Worm (Caenorhabditis elegans) whole organism, young adult: Measurements from ENCODE around the gene ZK632.11.

Experiments used
- B0261.1 ChIP-seq: sonication (generic microtip); optimal IDR thresholded peaks from 2 replicates; lab custom pipeline; 2016; ENCODE audit warnings: mild to moderate bottlenecking, missing genetic modification characterization, moderate library complexity, missing compliant biosample characterization
- B0336.3 ChIP-seq: fragments of 200-800 bp; sonication (Bioruptor generic); IDR thresholded peaks from 2 replicates; pipeline ENCODE4 v1.3.6; 2022; ENCODE audit warnings: missing genetic modification characterization, missing compliant biosample characterization
- F22D6.2 ChIP-seq: sonication (generic microtip); optimal IDR thresholded peaks from 2 replicates; lab custom pipeline; 2016; ENCODE audit warnings: mild to moderate bottlenecking, missing genetic modification characterization, missing compliant biosample characterization
- F23B12.7 ChIP-seq: sonication (generic microtip); optimal IDR thresholded peaks from 2 replicates; lab custom pipeline; 2017; ENCODE audit warnings: missing genetic modification characterization, mild to moderate bottlenecking, missing compliant biosample characterization, antibody characterized with exemption, moderate library complexity; ENCODE audit not compliant: insufficient read depth
- F33H1.4 ChIP-seq: fragments of 200-800 bp; sonication (Bioruptor generic); IDR thresholded peaks from 2 replicates; pipeline ENCODE4 v1.3.6; 2022; ENCODE audit warnings: missing genetic modification reagents, missing genetic modification characterization, missing compliant biosample characterization
- F37B4.10 ChIP-seq: fragments of 200-800 bp; sonication (Bioruptor generic); IDR thresholded peaks from 2 replicates; pipeline ENCODE4 v1.3.6; 2022; ENCODE audit warnings: missing genetic modification characterization, missing compliant biosample characterization
- F39B2.1 ChIP-seq: fragments of 200-800 bp; sonication (Bioruptor generic); IDR thresholded peaks from 2 replicates; pipeline ENCODE4 v1.3.6; 2022; ENCODE audit warnings: missing genetic modification reagents, missing genetic modification characterization, missing compliant biosample characterization
- F49E8.2 ChIP-seq: sonication (generic microtip); optimal IDR thresholded peaks from 3 replicates; lab custom pipeline; 2017; ENCODE audit warnings: missing genetic modification characterization, mild to moderate bottlenecking, missing compliant biosample characterization, antibody characterized with exemption, moderate library complexity; ENCODE audit not compliant: insufficient read depth
- F55B11.4 ChIP-seq: sonication (generic microtip); optimal IDR thresholded peaks from 2 replicates; lab custom pipeline; 2016; ENCODE audit warnings: missing compliant biosample characterization, missing genetic modification characterization, borderline replicate concordance; ENCODE audit not compliant: insufficient read depth
- F57C9.4 ChIP-seq: sonication (generic microtip); optimal IDR thresholded peaks from 2 replicates; lab custom pipeline; 2017; ENCODE audit warnings: mild to moderate bottlenecking, missing genetic modification characterization, missing compliant biosample characterization
- T07F8.4 ChIP-seq: sonication (generic microtip); optimal IDR thresholded peaks from 2 replicates; lab custom pipeline; 2016; ENCODE audit warnings: mild to moderate bottlenecking, missing genetic modification characterization, moderate library complexity, missing compliant biosample characterization
- Y53G8AR.9 ChIP-seq: fragments of 200-800 bp; sonication (Bioruptor generic); conservative IDR thresholded peaks from 2 replicates; pipeline ENCODE4 v1.3.6; 2022; ENCODE audit warnings: missing genetic modification reagents, missing genetic modification characterization, missing compliant biosample characterization
- Y67H2A.10 ChIP-seq: fragments of 200-800 bp; sonication (Bioruptor generic); conservative IDR thresholded peaks from 2 replicates; pipeline ENCODE4 v1.3.6; 2022; ENCODE audit warnings: missing genetic modification reagents, missing genetic modification characterization, missing compliant biosample characterization
- Y79H2A.3 ChIP-seq: fragments of 200-800 bp; sonication (Bioruptor generic); conservative IDR thresholded peaks from 2 replicates; pipeline ENCODE4 v1.3.6; 2022; ENCODE audit warnings: missing genetic modification reagents, missing genetic modification characterization, missing compliant biosample characterization
- athp-1 ChIP-seq: sonication (generic microtip); optimal IDR thresholded peaks from 2 replicates; lab custom pipeline; 2017; ENCODE audit warnings: mild to moderate bottlenecking, missing genetic modification characterization, missing compliant biosample characterization
- attf-3 ChIP-seq: fragments of 200-800 bp; sonication (Bioruptor generic); conservative IDR thresholded peaks from 2 replicates; pipeline ENCODE4 v1.3.6; 2022; ENCODE audit warnings: missing genetic modification reagents, missing genetic modification characterization, missing compliant biosample characterization
- ceh-100 ChIP-seq: fragments of 200-800 bp; sonication (Bioruptor generic); IDR thresholded peaks from 2 replicates; pipeline ENCODE4 v1.3.6; 2022; ENCODE audit warnings: missing genetic modification reagents, missing genetic modification characterization, missing compliant biosample characterization
- ceh-58 ChIP-seq: fragments of 200-800 bp; sonication (Bioruptor generic); IDR thresholded peaks from 2 replicates; pipeline ENCODE4 v1.3.6; 2022; ENCODE audit warnings: missing genetic modification characterization, missing compliant biosample characterization
- ceh-79 ChIP-seq: sonication (generic microtip); optimal IDR thresholded peaks from 2 replicates; lab custom pipeline; 2017; ENCODE audit warnings: mild to moderate bottlenecking, missing genetic modification characterization, missing compliant biosample characterization
- egl-18 ChIP-seq: fragments of 200-800 bp; sonication (Bioruptor generic); IDR thresholded peaks from 2 replicates; pipeline ENCODE4 v1.3.6; 2022; ENCODE audit warnings: missing genetic modification reagents, missing genetic modification characterization, missing compliant biosample characterization
- egl-44 ChIP-seq: fragments of 200-800 bp; sonication (Bioruptor generic); IDR thresholded peaks from 2 replicates; pipeline ENCODE4 v1.3.6; 2022; ENCODE audit warnings: missing genetic modification reagents, missing genetic modification characterization, missing compliant biosample characterization
- ekl-4 ChIP-seq: fragments of 200-800 bp; sonication (Bioruptor generic); IDR thresholded peaks from 2 replicates; pipeline ENCODE4 v1.3.6; 2022; ENCODE audit warnings: missing genetic modification reagents, missing genetic modification characterization, missing compliant biosample characterization
- ets-4 ChIP-seq: fragments of 200-800 bp; sonication (Bioruptor generic); optimal IDR thresholded peaks from 2 replicates; lab custom pipeline; 2018; ENCODE audit warnings: mild to moderate bottlenecking, missing genetic modification characterization, missing compliant biosample characterization
- fkh-3 ChIP-seq: sonication (generic microtip); optimal IDR thresholded peaks from 2 replicates; lab custom pipeline; 2016; ENCODE audit warnings: mild to moderate bottlenecking, missing genetic modification characterization, missing compliant biosample characterization
- gei-17 ChIP-seq: fragments of 200-800 bp; sonication (Bioruptor generic); optimal IDR thresholded peaks from 2 replicates; lab custom pipeline; 2018; ENCODE audit warnings: mild to moderate bottlenecking, missing genetic modification characterization, missing compliant biosample characterization
- him-1 ChIP-seq: sonication (generic microtip); optimal IDR thresholded peaks from 2 replicates; lab custom pipeline; 2016; ENCODE audit warnings: missing genotype, missing genetic modification reagents, missing genetic modification characterization, missing compliant biosample characterization
- hlh-12 ChIP-seq: sonication (generic microtip); optimal IDR thresholded peaks from 2 replicates; lab custom pipeline; 2016; ENCODE audit warnings: missing genetic modification characterization, missing compliant biosample characterization
- hrde-1 ChIP-seq: sonication (generic microtip); optimal IDR thresholded peaks from 2 replicates; lab custom pipeline; 2016; ENCODE audit warnings: missing genetic modification characterization, mild to moderate bottlenecking, missing compliant biosample characterization, moderate library complexity, missing genotype, missing genetic modification reagents, borderline replicate concordance
- hsf-1 ChIP-seq: fragments of 200-800 bp; sonication (Bioruptor generic); IDR thresholded peaks from 2 replicates; pipeline ENCODE4 v1.3.6; 2022; ENCODE audit warnings: missing genetic modification reagents, missing genetic modification characterization, missing compliant biosample characterization
- lin-40 ChIP-seq: sonication (generic microtip); optimal IDR thresholded peaks from 2 replicates; lab custom pipeline; 2016; ENCODE audit warnings: missing genetic modification characterization, mild to moderate bottlenecking, missing compliant biosample characterization, missing genotype, missing genetic modification reagents
- lir-1 ChIP-seq: fragments of 200-800 bp; sonication (Bioruptor generic); conservative IDR thresholded peaks from 2 replicates; pipeline ENCODE4 v1.3.6; 2022; ENCODE audit warnings: missing genetic modification reagents, missing genetic modification characterization, missing compliant biosample characterization
- lsl-1 ChIP-seq: fragments of 200-800 bp; sonication (Bioruptor generic); optimal IDR thresholded peaks from 2 replicates; lab custom pipeline; 2018; ENCODE audit warnings: mild to moderate bottlenecking, missing genetic modification characterization, moderate library complexity, missing compliant biosample characterization
- madf-3 ChIP-seq: fragments of 200-800 bp; sonication (Bioruptor generic); IDR thresholded peaks from 2 replicates; pipeline ENCODE4 v1.3.6; 2022; ENCODE audit warnings: missing genetic modification reagents, missing genetic modification characterization, missing compliant biosample characterization
- mcd-1 ChIP-seq: fragments of 200-800 bp; sonication (Bioruptor generic); IDR thresholded peaks from 2 replicates; pipeline ENCODE4 v1.3.6; 2022; ENCODE audit warnings: missing genetic modification reagents, missing genetic modification characterization, missing compliant biosample characterization
- mes-4 ChIP-seq: sonication (generic microtip); optimal IDR thresholded peaks from 2 replicates; lab custom pipeline; 2016; ENCODE audit warnings: missing genotype, missing genetic modification characterization, missing compliant biosample characterization
- pha-4 ChIP-seq: fragments of 150-350 bp; sonication (generic microtip); optimal IDR thresholded peaks from 2 replicates; lab custom pipeline; 2014; ENCODE audit warnings: missing biosample characterization, missing genetic modification reagents, missing genetic modification characterization
- repo-1 ChIP-seq: sonication (generic microtip); optimal IDR thresholded peaks from 2 replicates; lab custom pipeline; 2017; ENCODE audit warnings: mild to moderate bottlenecking, missing genetic modification characterization, missing compliant biosample characterization
- snpc-1.3 ChIP-seq: sonication (generic microtip); optimal IDR thresholded peaks from 2 replicates; lab custom pipeline; 2017; ENCODE audit warnings: missing genetic modification characterization, mild to moderate bottlenecking, missing compliant biosample characterization, antibody characterized with exemption, moderate library complexity, missing genotype, missing genetic modification reagents; ENCODE audit not compliant: insufficient read depth
- somi-1 ChIP-seq: fragments of 200-800 bp; sonication (Bioruptor generic); optimal IDR thresholded peaks from 2 replicates; lab custom pipeline; 2018; ENCODE audit warnings: mild to moderate bottlenecking, missing genetic modification characterization, missing compliant biosample characterization
- tbx-9 ChIP-seq: sonication (generic microtip); optimal IDR thresholded peaks from 2 replicates; lab custom pipeline; 2016; ENCODE audit warnings: borderline replicate concordance, missing genetic modification characterization, inconsistent platforms, missing compliant biosample characterization
- tlf-1 ChIP-seq: fragments of 200-800 bp; sonication (Bioruptor generic); optimal IDR thresholded peaks from 2 replicates; lab custom pipeline; 2018; ENCODE audit warnings: mild to moderate bottlenecking, missing genetic modification characterization, missing compliant biosample characterization
- unc-62 ChIP-seq: fragments of 150-350 bp; optimal IDR thresholded peaks from 2 replicates; lab custom pipeline; 2014; ENCODE audit warnings: missing biosample characterization, missing genetic modification reagents, missing genetic modification characterization
- xnd-1 ChIP-seq: sonication (generic microtip); optimal IDR thresholded peaks from 2 replicates; lab custom pipeline; 2016; ENCODE audit warnings: missing genotype, missing genetic modification reagents, missing genetic modification characterization, missing compliant biosample characterization
- zfh-2 ChIP-seq: fragments of 200-800 bp; sonication (Bioruptor generic); conservative IDR thresholded peaks from 2 replicates; pipeline ENCODE4 v1.3.6; 2022; ENCODE audit warnings: missing genetic modification reagents, missing genetic modification characterization, missing compliant biosample characterization
- zim-3 ChIP-seq: sonication (generic microtip); optimal IDR thresholded peaks from 2 replicates; lab custom pipeline; 2017; ENCODE audit warnings: mild to moderate bottlenecking, missing genetic modification characterization, moderate library complexity, missing compliant biosample characterization
- ztf-18 ChIP-seq: sonication (generic microtip); optimal IDR thresholded peaks from 2 replicates; lab custom pipeline; 2016; ENCODE audit warnings: missing genotype, mild to moderate bottlenecking, missing genetic modification characterization, missing compliant biosample characterization
- ztf-26 ChIP-seq: sonication (generic microtip); optimal IDR thresholded peaks from 2 replicates; lab custom pipeline; 2017; ENCODE audit warnings: missing genetic modification characterization, missing compliant biosample characterization

The ZK632.11 gene

ce11 chrIII:9824330-9824934, 3.3 kb upstream of the ZK632.11 start, which contains the start of gene lin-52 (continued):
- peak; percentile 71; the same call in 1 of the 2 replicates for TF ChIP-seq hsf-1 (GFP tag; lab: Robert Waterston, UW)
- TF ChIP-seq F23B12.7 (tag; lab: Kevin White, UChicago) = no peak
- no peak for TF ChIP-seq zfh-2 (GFP tag; lab: Robert Waterston, UW)
- no peak for TF ChIP-seq F33H1.4 (GFP tag; lab: Robert Waterston, UW)
- no peak for TF ChIP-seq tbx-9 (tag; lab: Kevin White, UChicago)
- peak; percentile 82 for TF ChIP-seq tlf-1 (GFP tag; lab: Kevin White, UChicago)
- TF ChIP-seq ets-4 (GFP tag; lab: Kevin White, UChicago) = no peak
- peak; percentile 17 for TF ChIP-seq gei-17 (GFP tag; lab: Kevin White, UChicago)
- TF ChIP-seq athp-1 (tag; lab: Kevin White, UChicago) = peak; percentile 56
- TF ChIP-seq hlh-12 (tag; lab: Kevin White, UChicago) = no peak
- TF ChIP-seq repo-1 = peak; percentile 83
- peak; percentile 35 for TF ChIP-seq ekl-4 (GFP tag; lab: Robert Waterston, UW)
- TF ChIP-seq ztf-26 (tag; lab: Kevin White, UChicago) = peak; percentile 46
- peak; percentile 9 for TF ChIP-seq him-1
- no peak for TF ChIP-seq ztf-18
- no peak for TF ChIP-seq F37B4.10
- peak; percentile 90; the same call in 1 of the 2 replicates for TF ChIP-seq Y53G8AR.9
- TF ChIP-seq ceh-58 (GFP tag; lab: Robert Waterston, UW) = no peak
- no peak for TF ChIP-seq Y67H2A.10
- no peak for TF ChIP-seq xnd-1 (tag; lab: Kevin White, UChicago)
- TF ChIP-seq mcd-1 (GFP tag; lab: Robert Waterston, UW) = no peak; the same call in 1 of the 2 replicates
- no peak for TF ChIP-seq zim-3 (tag; lab: Kevin White, UChicago)
- no peak for TF ChIP-seq Y79H2A.3
- TF ChIP-seq ceh-79 (tag; lab: Kevin White, UChicago) = no peak
- no peak for TF ChIP-seq F22D6.2 (tag; lab: Kevin White, UChicago)
- TF ChIP-seq egl-44 = no peak
- TF ChIP-seq F49E8.2 (tag; lab: Kevin White, UChicago) = no peak
- TF ChIP-seq B0336.3 = peak; percentile 56; the same call in 1 of the 2 replicates
- peak; percentile 24 for TF ChIP-seq lin-40 (tag; lab: Kevin White, UChicago)
- TF ChIP-seq F55B11.4 (tag; lab: Kevin White, UChicago) = no peak
- TF ChIP-seq fkh-3 (tag; lab: Kevin White, UChicago) = peak; percentile 13
- no peak for TF ChIP-seq egl-18 (GFP tag; lab: Robert Waterston, UW)
- no peak for TF ChIP-seq lsl-1 (GFP tag; lab: Kevin White, UChicago)
- TF ChIP-seq madf-3 = peak; percentile 49; the same call in 1 of the 2 replicates
- no peak for TF ChIP-seq unc-62 (GFP tag; lab: Kevin White, UChicago)
- TF ChIP-seq B0261.1 (tag; lab: Kevin White, UChicago) = no peak
- no peak for TF ChIP-seq somi-1 (GFP tag; lab: Kevin White, UChicago)
- no peak for TF ChIP-seq attf-3 (GFP tag; lab: Robert Waterston, UW)
- no peak for TF ChIP-seq T07F8.4 (tag; lab: Kevin White, UChicago)
- TF ChIP-seq F39B2.1 (GFP tag; lab: Robert Waterston, UW) = 0 out of 2 replicates have a peak, but pooled peaks have one; percentile 60
- no peak for TF ChIP-seq lir-1
- TF ChIP-seq pha-4 (tag; lab: Kevin White, UChicago) = no peak
- TF ChIP-seq hrde-1 (tag; lab: Kevin White, UChicago) = no peak
- TF ChIP-seq mes-4 (tag; lab: Kevin White, UChicago) = no peak
- TF ChIP-seq snpc-1.3 (tag; lab: Kevin White, UChicago) = no peak
- TF ChIP-seq ceh-100 (GFP tag; lab: Robert Waterston, UW) = 0 out of 2 replicates have a peak, but pooled peaks have one; percentile 35
- no peak for TF ChIP-seq F57C9.4 (tag; lab: Kevin White, UChicago)
- TF ChIP-seq, all 124 proteins: peak for 34
